Worm (Caenorhabditis elegans) whole organism, L4 larva: ENCODE measurements around the gene srd-55.
A peak's percentile ranks its signal among the peaks of the same experiment; 100 is the strongest.

Experiments used
- F37D6.2 ChIP-seq: sonication (generic microtip); optimal IDR thresholded peaks from 2 replicates; lab custom pipeline; 2016; ENCODE audit warnings: mild to moderate bottlenecking, missing genetic modification characterization, missing compliant biosample characterization
- F44E2.7 ChIP-seq: fragments of 200-800 bp; sonication (Bioruptor generic); IDR thresholded peaks from 2 replicates; pipeline ENCODE4 v2.1.2; 2022; ENCODE audit warnings: missing genetic modification characterization, missing compliant biosample characterization
- F49E8.2 ChIP-seq: sonication (generic microtip); optimal IDR thresholded peaks from 2 replicates; lab custom pipeline; 2016; ENCODE audit warnings: missing compliant biosample characterization, mild to moderate bottlenecking, missing genetic modification characterization, borderline replicate concordance
- aha-1 ChIP-seq: fragments of 150-350 bp; peaks from one replicate; lab custom pipeline; 2014; ENCODE audit warnings: missing biosample characterization, missing genetic modification characterization
- attf-4 ChIP-seq: sonication (generic microtip); optimal IDR thresholded peaks from 3 replicates; lab custom pipeline; 2017; ENCODE audit warnings: missing biosample characterization, missing genetic modification characterization
- ceh-28 ChIP-seq: fragments of 150-350 bp; optimal IDR thresholded peaks from 2 replicates; lab custom pipeline; 2014; ENCODE audit warnings: missing biosample characterization, missing genetic modification reagents, missing genetic modification characterization
- ceh-32 ChIP-seq: sonication (generic microtip); optimal IDR thresholded peaks from 2 replicates; lab custom pipeline; 2016; ENCODE audit warnings: mild to moderate bottlenecking, missing genetic modification characterization, missing compliant biosample characterization; ENCODE audit not compliant: poor library complexity
- ceh-44 ChIP-seq: fragments of 200-800 bp; sonication (Bioruptor generic); IDR thresholded peaks from 2 replicates; pipeline ENCODE4 v1.3.6; 2022; ENCODE audit warnings: missing genetic modification reagents, missing genetic modification characterization, missing compliant biosample characterization
- ctbp-1 ChIP-seq: fragments of 200-800 bp; sonication (Bioruptor generic); IDR thresholded peaks from 2 replicates; pipeline ENCODE4 v1.3.6; 2022; ENCODE audit warnings: missing genetic modification reagents, missing genetic modification characterization, missing compliant biosample characterization
- daf-12 ChIP-seq: fragments of 150-350 bp; optimal IDR thresholded peaks from 2 replicates; lab custom pipeline; 2014; ENCODE audit warnings: missing biosample characterization, missing genetic modification reagents, missing genetic modification characterization
- daf-16 ChIP-seq, 3 experiments: sonication (generic microtip); optimal IDR thresholded peaks; 2 replicates each; lab custom pipeline; 2016 to 2017; ENCODE audit warnings: missing genetic modification characterization in 3 of 3, missing genetic modification reagents in 3 of 3, mild to moderate bottlenecking in 2 of 3, missing compliant biosample characterization in 2 of 3, missing biosample characterization in 1 of 3, moderate library complexity in 1 of 3
- daf-8 ChIP-seq: fragments of 200-800 bp; sonication (Bioruptor generic); IDR thresholded peaks from 2 replicates; pipeline ENCODE4 v1.3.6; 2022; ENCODE audit warnings: missing genetic modification characterization, missing compliant biosample characterization
- dmd-6 ChIP-seq: fragments of 200-800 bp; sonication (Bioruptor generic); IDR thresholded peaks from 2 replicates; pipeline ENCODE4 v1.3.6; 2022; ENCODE audit warnings: missing genetic modification reagents, missing genetic modification characterization, missing compliant biosample characterization
- duxl-1 ChIP-seq: sonication (generic microtip); optimal IDR thresholded peaks from 2 replicates; lab custom pipeline; 2016; ENCODE audit warnings: mild to moderate bottlenecking, missing genetic modification characterization, moderate library complexity, missing compliant biosample characterization; ENCODE audit not compliant: poor library complexity
- egl-27 ChIP-seq: sonication (generic microtip); optimal IDR thresholded peaks from 3 replicates; lab custom pipeline; 2017; ENCODE audit warnings: missing biosample characterization, missing genetic modification reagents, missing genetic modification characterization
- gei-8 ChIP-seq: fragments of 200-800 bp; sonication (Bioruptor generic); optimal IDR thresholded peaks from 2 replicates; lab custom pipeline; 2018; ENCODE audit warnings: mild to moderate bottlenecking, missing genetic modification characterization, missing compliant biosample characterization
- hlh-11 ChIP-seq: fragments of 200-800 bp; sonication (Bioruptor generic); optimal IDR thresholded peaks from 2 replicates; lab custom pipeline; 2018; ENCODE audit warnings: mild to moderate bottlenecking, missing genetic modification characterization, missing compliant biosample characterization
- lin-1 ChIP-seq: fragments of 200-800 bp; sonication (Bioruptor generic); IDR thresholded peaks from 2 replicates; pipeline ENCODE4 v1.3.6; 2022; ENCODE audit warnings: missing genetic modification reagents, missing genetic modification characterization, missing compliant biosample characterization
- lin-13 ChIP-seq: fragments of 150-350 bp; optimal IDR thresholded peaks from 2 replicates; lab custom pipeline; 2014; ENCODE audit warnings: missing biosample characterization, missing genetic modification reagents, missing genetic modification characterization
- lin-39 ChIP-seq: fragments of 150-350 bp; optimal IDR thresholded peaks from 2 replicates; lab custom pipeline; 2014; ENCODE audit warnings: missing biosample characterization, missing genetic modification reagents, missing genetic modification characterization
- lir-3 ChIP-seq: sonication (generic microtip); optimal IDR thresholded peaks from 2 replicates; lab custom pipeline; 2016; ENCODE audit warnings: mild to moderate bottlenecking, missing genetic modification characterization, missing compliant biosample characterization
- lsy-2 ChIP-seq, 2 experiments: fragments of 150-350 bp in 1 of 2; sonication (generic microtip) in 1 of 2; optimal IDR thresholded peaks; 2 replicates each; lab custom pipeline; 2014 to 2017; ENCODE audit warnings: missing biosample characterization in 2 of 2, missing genetic modification characterization in 2 of 2
- madf-5 ChIP-seq, 2 experiments: fragments of 200-800 bp; sonication (Bioruptor generic); IDR thresholded peaks; 2 replicates each; pipeline ENCODE4 v1.3.6; 2022; ENCODE audit warnings: missing compliant biosample characterization in 2 of 2, missing genetic modification characterization in 2 of 2
- mdl-1 ChIP-seq, 2 experiments: fragments of 150-350 bp in 1 of 2; sonication (generic microtip) in 1 of 2; optimal IDR thresholded peaks; 2 replicates each; lab custom pipeline; 2014 to 2017; ENCODE audit warnings: missing biosample characterization in 2 of 2, missing genetic modification characterization in 2 of 2
- mep-1 ChIP-seq: fragments of 150-350 bp; sonication (generic microtip); optimal IDR thresholded peaks from 3 replicates; lab custom pipeline; 2014; ENCODE audit warnings: missing biosample characterization, missing genetic modification characterization
- mxl-3 ChIP-seq: fragments of 200-800 bp; sonication (Bioruptor generic); optimal IDR thresholded peaks from 2 replicates; lab custom pipeline; 2018; ENCODE audit warnings: mild to moderate bottlenecking, missing genetic modification characterization, missing compliant biosample characterization
- nhr-102 ChIP-seq: sonication (generic microtip); optimal IDR thresholded peaks from 2 replicates; lab custom pipeline; 2016; ENCODE audit warnings: mild to moderate bottlenecking, missing genetic modification characterization, moderate library complexity, missing compliant biosample characterization
- nhr-111 ChIP-seq: fragments of 200-800 bp; sonication (Bioruptor generic); optimal IDR thresholded peaks from 2 replicates; lab custom pipeline; 2018; ENCODE audit warnings: mild to moderate bottlenecking, missing genetic modification characterization, missing compliant biosample characterization
- nhr-28 ChIP-seq: fragments of 150-350 bp; optimal IDR thresholded peaks from 2 replicates; lab custom pipeline; 2014; ENCODE audit warnings: missing biosample characterization, missing genetic modification characterization
- nhr-41 ChIP-seq: fragments of 200-800 bp; sonication (Bioruptor generic); IDR thresholded peaks from 2 replicates; pipeline ENCODE4 v1.3.6; 2022; ENCODE audit warnings: missing genetic modification reagents, missing genetic modification characterization, missing compliant biosample characterization
- nhr-42 ChIP-seq: fragments of 200-800 bp; sonication (Bioruptor generic); IDR thresholded peaks from 2 replicates; pipeline ENCODE4 v1.3.6; 2022; ENCODE audit warnings: missing genetic modification characterization, missing compliant biosample characterization
- nhr-76 ChIP-seq: fragments of 150-350 bp; optimal IDR thresholded peaks from 2 replicates; lab custom pipeline; 2014; ENCODE audit warnings: missing biosample characterization, missing genetic modification characterization
- pqm-1 ChIP-seq: sonication (generic microtip); optimal IDR thresholded peaks from 2 replicates; lab custom pipeline; 2017; ENCODE audit warnings: missing biosample characterization, missing genetic modification characterization
- rbr-2 ChIP-seq: sonication (generic microtip); optimal IDR thresholded peaks from 2 replicates; lab custom pipeline; 2016; ENCODE audit warnings: missing genotype, missing genetic modification characterization, missing compliant biosample characterization
- saeg-2 ChIP-seq: fragments of 200-800 bp; sonication (Bioruptor generic); IDR thresholded peaks from 2 replicates; pipeline ENCODE4 v1.3.6; 2022; ENCODE audit warnings: missing genetic modification reagents, missing genetic modification characterization, missing compliant biosample characterization
- set-16 ChIP-seq: fragments of 200-800 bp; sonication (Bioruptor generic); IDR thresholded peaks from 2 replicates; pipeline ENCODE4 v1.3.6; 2022; ENCODE audit warnings: missing genetic modification reagents, missing genetic modification characterization, missing compliant biosample characterization
- snpc-4 ChIP-seq: fragments of 150-350 bp; optimal IDR thresholded peaks from 2 replicates; lab custom pipeline; 2014; ENCODE audit warnings: missing biosample characterization, missing genetic modification characterization
- spr-1 ChIP-seq: sonication (generic microtip); optimal IDR thresholded peaks from 2 replicates; lab custom pipeline; 2016; ENCODE audit warnings: mild to moderate bottlenecking, missing genetic modification characterization, missing compliant biosample characterization
- tra-1 ChIP-seq: fragments of 200-800 bp; sonication (Bioruptor generic); IDR thresholded peaks from 2 replicates; pipeline ENCODE4 v1.3.6; 2022; ENCODE audit warnings: missing genetic modification reagents, missing genetic modification characterization, missing compliant biosample characterization
- unc-62 ChIP-seq, 3 experiments: fragments of 150-350 bp in 1 of 3; sonication (generic microtip); optimal IDR thresholded peaks in 2 of 3; peaks in 1 of 3; 1 replicate in 1 of 3; 2 replicates in 2 of 3; lab custom pipeline; 2014 to 2017; ENCODE audit warnings: missing biosample characterization in 3 of 3, missing genetic modification characterization in 3 of 3, missing genetic modification reagents in 3 of 3, missing genotype in 1 of 3
- zfp-3 ChIP-seq: fragments of 200-800 bp; sonication (Bioruptor generic); conservative IDR thresholded peaks from 2 replicates; pipeline ENCODE4 v1.3.6; 2022; ENCODE audit warnings: missing genetic modification reagents, missing genetic modification characterization, missing compliant biosample characterization
- zip-11 ChIP-seq: fragments of 200-800 bp; sonication (Bioruptor generic); IDR thresholded peaks from 2 replicates; pipeline ENCODE4 v1.3.6; 2022; ENCODE audit warnings: missing genetic modification characterization, missing compliant biosample characterization
- ztf-11 ChIP-seq: fragments of 150-350 bp; optimal IDR thresholded peaks from 2 replicates; lab custom pipeline; 2014; ENCODE audit warnings: missing biosample characterization, missing genetic modification characterization
- ztf-7 ChIP-seq: fragments of 150-350 bp; optimal IDR thresholded peaks from 2 replicates; lab custom pipeline; 2014; ENCODE audit warnings: missing biosample characterization, missing genetic modification characterization

The srd-55 gene

ce11 chrII:7381947-7382346 is 26.3 kb upstream of the srd-55 start (continued):
- no peak for TF ChIP-seq gei-8 (GFP tag; lab: Kevin White, UChicago)
- TF ChIP-seq attf-4: no peak
- no peak for TF ChIP-seq lin-39
- TF ChIP-seq nhr-28 (tag; lab: Kevin White, UChicago): peak; percentile 15
- no peak for TF ChIP-seq nhr-111 (GFP tag; lab: Kevin White, UChicago)
- TF ChIP-seq mdl-1 (tag; optimal IDR thresholded peaks at IDR 0.05; lab: Kevin White, UChicago): no peak
- no peak for TF ChIP-seq ceh-28 (tag; lab: Kevin White, UChicago)
- TF ChIP-seq ceh-32: no peak
- TF ChIP-seq rbr-2: no peak
- TF ChIP-seq spr-1 (tag; lab: Kevin White, UChicago): no peak
- TF ChIP-seq madf-5 (GFP tag; IDR thresholded peaks at IDR 0.05; lab: Robert Waterston, UW): no peak
- no peak for TF ChIP-seq ctbp-1
- TF ChIP-seq F37D6.2 (tag; lab: Kevin White, UChicago): no peak
- TF ChIP-seq tra-1 (GFP tag; lab: Robert Waterston, UW): no peak
- TF ChIP-seq zip-11 (GFP tag; lab: Robert Waterston, UW): no peak
- TF ChIP-seq zfp-3 (GFP tag; lab: Robert Waterston, UW): no peak

- TF ChIP-seq lin-1: no peak
- TF ChIP-seq nhr-102 (tag; lab: Kevin White, UChicago): no peak
- no peak for TF ChIP-seq F44E2.7 (GFP tag; lab: Robert Waterston, UW)
- no peak for TF ChIP-seq unc-62 (GFP tag; optimal IDR thresholded peaks at IDR 0.05 in 1 of 2; lab: Kevin White, UChicago)
- TF ChIP-seq unc-62 (tag; optimal IDR thresholded peaks at IDR 0.05; lab: Kevin White, UChicago): no peak
- TF ChIP-seq aha-1 (tag; lab: Kevin White, UChicago): peak; percentile 1
- TF ChIP-seq, all 104 proteins: peak for 1
These were observed 22.9 kb upstream of the srd-55 start, which contains the start of gene sre-3 for ce11 chrII:7385442-7385841. TSS of gene sre-3 (plus strand) at chrII:7385742.

ce11 chrII:7390335-7390734 is 18.0 kb upstream of the srd-55 start:
- no peak for TF ChIP-seq lin-13
- TF ChIP-seq unc-62 (GFP tag; optimal IDR thresholded peaks at IDR 0.05 in 1 of 2; lab: Kevin White, UChicago): peak in 1 of 2 experiments; percentile 57
- no peak for TF ChIP-seq unc-62 (tag; optimal IDR thresholded peaks at IDR 0.05; lab: Kevin White, UChicago)
- no peak for TF ChIP-seq nhr-76 (tag; lab: Kevin White, UChicago)
- TF ChIP-seq hlh-11 (tag; lab: Kevin White, UChicago): peak; percentile 35
- TF ChIP-seq mxl-3: peak; percentile 48
- peak; percentile 45 for TF ChIP-seq aha-1 (tag; lab: Kevin White, UChicago)
- TF ChIP-seq mdl-1 (tag; optimal IDR thresholded peaks at IDR 0.05; lab: Kevin White, UChicago): peak in 1 of 2 experiments; percentile 60
- no peak for TF ChIP-seq daf-12
- TF ChIP-seq daf-16 (GFP tag; optimal IDR thresholded peaks at IDR 0.05; lab: Kevin White, UChicago): peak in 1 of 2 experiments; percentile 29
- peak; percentile 13 for TF ChIP-seq daf-16 (tag; optimal IDR thresholded peaks at IDR 0.05; lab: Kevin White, UChicago)
- 0 out of 2 replicates have a peak, but pooled peaks have one; percentile 44 for TF ChIP-seq ctbp-1
- peak; percentile 27 for TF ChIP-seq rbr-2
- TF ChIP-seq pqm-1 (tag; lab: Kevin White, UChicago): no peak

- TF ChIP-seq F49E8.2 (tag; lab: Kevin White, UChicago): no peak
- TF ChIP-seq duxl-1: no peak
- no peak for TF ChIP-seq nhr-102 (tag; lab: Kevin White, UChicago)
- TF ChIP-seq saeg-2 (GFP tag; lab: Robert Waterston, UW): no peak
- no peak for TF ChIP-seq lir-3 (tag; lab: Kevin White, UChicago)
- no peak for TF ChIP-seq snpc-4 (tag; lab: Kevin White, UChicago)
- no peak for TF ChIP-seq set-16
- no peak for TF ChIP-seq egl-27
- peak; percentile 55 to 63 for TF ChIP-seq lsy-2 (tag; optimal IDR thresholded peaks at IDR 0.05; lab: Kevin White, UChicago)
- no peak for TF ChIP-seq ceh-32
- peak; percentile 83 for TF ChIP-seq dmd-6
- peak; percentile 71 for TF ChIP-seq pqm-1 (tag; lab: Kevin White, UChicago)
- no peak for TF ChIP-seq ztf-11 (tag; lab: Kevin White, UChicago)
- TF ChIP-seq ceh-44 (GFP tag; lab: Robert Waterston, UW): no peak
- TF ChIP-seq zfp-3 (GFP tag; lab: Robert Waterston, UW): no peak
- peak; percentile 75 for TF ChIP-seq mep-1
- no peak for TF ChIP-seq daf-8 (GFP tag; lab: Robert Waterston, UW)
- peak; percentile 50 for TF ChIP-seq ztf-7 (tag; lab: Kevin White, UChicago)
- peak; percentile 67; the same call in 1 of the 2 replicates for TF ChIP-seq nhr-41 (GFP tag; lab: Robert Waterston, UW)
- no peak for TF ChIP-seq nhr-42 (GFP tag; lab: Robert Waterston, UW)
- TF ChIP-seq nhr-76 (tag; lab: Kevin White, UChicago): no peak
These were observed 16.1 kb upstream of the srd-55 start for ce11 chrII:7392052-7392694.
